Fruit fly (Drosophila melanogaster): ENCODE data around the gene Naprt.

Naprt gene

dm6 chr2L:4197913-4198319 is at the start of gene Naprt:
TSS of gene Naprt (minus strand) at chr2L:4198071.
- TF ChIP-seq CG4328 (GFP tag; optimal IDR thresholded peaks at IDR 0.05) (no peak), unc-4 (GFP tag; IDR thresholded peaks at IDR 0.05; ENCODE audit: partially characterized antibody) (no peak), Tbp (GFP tag; optimal IDR thresholded peaks at IDR 0.05) (no peak), bbx (GFP tag; IDR thresholded peaks at IDR 0.05; ENCODE audit: partially characterized antibody) (no peak), sd (tag; optimal IDR thresholded peaks at IDR 0.05) (no peak), onecut (GFP tag; IDR thresholded peaks at IDR 0.05) (no peak), crp (GFP tag; optimal IDR thresholded peaks at IDR 0.05) (peak; percentile 52 to 92), phol (tag; optimal IDR thresholded peaks at IDR 0.05) (peak; percentile 24), Neu2 (GFP tag; optimal IDR thresholded peaks at IDR 0.05; ENCODE audit: borderline replicate concordance) (no peak), Max (GFP tag; optimal IDR thresholded peaks at IDR 0.05) (no peak), Dp (GFP tag; optimal IDR thresholded peaks at IDR 0.05) (peak; percentile 88), CG2889 (GFP tag; IDR thresholded peaks at IDR 0.05) (no peak), NC2β (GFP tag; optimal IDR thresholded peaks at IDR 0.05) (no peak), esg (GFP tag; conservative IDR thresholded peaks at IDR 0.05) (no peak), bigmax (GFP tag; optimal IDR thresholded peaks at IDR 0.05) (no peak), HLH4C (GFP tag; IDR thresholded peaks at IDR 0.05; ENCODE audit: partially characterized antibody) (no peak), vfl (GFP tag; optimal IDR thresholded peaks at IDR 0.05) (no peak), CG3838 (GFP tag; optimal IDR thresholded peaks at IDR 0.05) (no peak), CG2116 (GFP tag; optimal IDR thresholded peaks at IDR 0.05) (peak; percentile 21), CG17359 (tag; optimal IDR thresholded peaks at IDR 0.05) (no peak), CG17361 (GFP tag; IDR thresholded peaks at IDR 0.05) (no peak), Chrac-16 (GFP tag; optimal IDR thresholded peaks at IDR 0.05) (no peak), yki (optimal IDR thresholded peaks at IDR 0.05) (no peak), Meics (GFP tag; optimal IDR thresholded peaks at IDR 0.05) (no peak), CG18262 (tag; optimal IDR thresholded peaks at IDR 0.05) (no peak), CG17385 (GFP tag; optimal IDR thresholded peaks at IDR 0.05) (peak; percentile 94), CG12071 (GFP tag; optimal IDR thresholded peaks at IDR 0.05) (no peak), Dip2 (GFP tag; IDR thresholded peaks at IDR 0.05) (no peak), CG4424 (GFP tag; optimal IDR thresholded peaks at IDR 0.05) (no peak), CG2120 (GFP tag; optimal IDR thresholded peaks at IDR 0.05) (no peak), eve (GFP tag; optimal IDR thresholded peaks at IDR 0.05) (no peak), CG6683 (GFP tag; optimal IDR thresholded peaks at IDR 0.05) (no peak), Mrtf (GFP tag; IDR thresholded peaks at IDR 0.05) (no peak), CG12391 (tag; optimal IDR thresholded peaks at IDR 0.05) (peak; percentile 38), pzg (GFP tag; optimal IDR thresholded peaks at IDR 0.05) (peak; percentile 48), CG8924 (tag; optimal IDR thresholded peaks at IDR 0.05) (no peak), CG32532 (GFP tag; IDR thresholded peaks at IDR 0.05) (peak; percentile 29; the same call in 1 of the 2 replicates), CG34422 (GFP tag; IDR thresholded peaks at IDR 0.05) (no peak), Eip74EF (GFP tag; optimal IDR thresholded peaks at IDR 0.05) (no peak), CG13123 (GFP tag; optimal IDR thresholded peaks at IDR 0.05) (no peak), ATbp (GFP tag; optimal IDR thresholded peaks at IDR 0.05) (no peak), CG7839 (tag; optimal IDR thresholded peaks at IDR 0.05) (no peak), Abd-B (GFP tag; optimal IDR thresholded peaks at IDR 0.05) (peak; percentile 28), MESR4 (GFP tag; optimal IDR thresholded peaks at IDR 0.05) (peak; percentile 32), tin (GFP tag; optimal IDR thresholded peaks at IDR 0.05) (no peak), Xrp1 (GFP tag; IDR thresholded peaks at IDR 0.05) (no peak), stc (GFP tag; IDR thresholded peaks at IDR 0.05) (no peak), CG10979 (tag; optimal IDR thresholded peaks at IDR 0.05) (no peak), CG4617 (GFP tag; optimal IDR thresholded peaks at IDR 0.05; ENCODE audit: borderline replicate concordance) (no peak), Hsf (GFP tag; optimal IDR thresholded peaks at IDR 0.05) (no peak), CG3065 (GFP tag; optimal IDR thresholded peaks at IDR 0.05) (no peak)
